Worm (Caenorhabditis elegans) whole organism, young adult: ENCODE data around the gene F10G2.2.

Experiments used
- bed-1 ChIP-seq: fragments of 200-800 bp; sonication (Bioruptor generic); IDR thresholded peaks from 2 replicates; pipeline ENCODE4 v1.3.6; 2022; ENCODE audit warnings: missing genetic modification reagents, missing genetic modification characterization, missing compliant biosample characterization
- nhr-27 ChIP-seq: fragments of 200-800 bp; sonication (Bioruptor generic); optimal IDR thresholded peaks from 2 replicates; lab custom pipeline; 2018; ENCODE audit warnings: mild to moderate bottlenecking, missing genetic modification characterization, moderate library complexity, missing compliant biosample characterization
- pha-4 ChIP-seq: fragments of 150-350 bp; sonication (generic microtip); optimal IDR thresholded peaks from 2 replicates; lab custom pipeline; 2014; ENCODE audit warnings: missing biosample characterization, missing genetic modification reagents, missing genetic modification characterization

DNA sequence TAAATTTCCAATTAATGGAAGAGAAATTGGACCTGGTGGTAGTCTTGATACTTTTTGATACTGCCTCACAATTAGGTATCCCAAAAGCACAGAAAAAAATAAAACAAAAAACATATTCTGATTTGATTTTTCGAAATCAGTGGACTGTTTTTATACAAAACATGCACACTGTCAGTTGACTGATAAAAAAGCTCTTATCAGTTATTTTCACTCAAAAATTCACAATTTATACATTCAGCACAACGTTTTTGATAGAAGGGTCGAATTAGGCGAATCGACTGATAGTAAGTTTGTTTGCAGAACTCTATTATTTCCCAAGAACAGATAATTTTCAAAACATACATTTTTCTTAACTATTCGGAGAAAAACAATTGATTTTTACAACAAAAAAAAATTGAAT, 33.1 kb downstream of the F10G2.2 start, which contains the start of gene cyp-35A2:
- no peak for TF ChIP-seq nhr-27 (tag; lab: Kevin White, UChicago)
- no peak for TF ChIP-seq pha-4 (tag; lab: Kevin White, UChicago)
- TF ChIP-seq bed-1 = no peak
